Worm (Caenorhabditis elegans) whole organism, L3 larva: ENCODE results near the gene D1025.10.

Experiments used
- ZK546.5 ChIP-seq: sonication (generic microtip); optimal IDR thresholded peaks from 2 replicates; lab custom pipeline; 2017; ENCODE audit warnings: missing biosample characterization, missing genetic modification characterization
- elt-3 ChIP-seq, 3 experiments: fragments of 150-350 bp in 1 of 3; sonication (generic microtip) in 2 of 3; optimal IDR thresholded peaks; 2 replicates in 2 of 3; 4 replicates in 1 of 3; lab custom pipeline; 2014 to 2017; ENCODE audit warnings: missing biosample characterization in 3 of 3, missing genetic modification characterization in 3 of 3
- nhr-11 ChIP-seq: fragments of 150-350 bp; optimal IDR thresholded peaks from 2 replicates; lab custom pipeline; 2014; ENCODE audit warnings: missing biosample characterization, missing genetic modification characterization
- nhr-28 ChIP-seq: fragments of 150-350 bp; optimal IDR thresholded peaks from 2 replicates; lab custom pipeline; 2014; ENCODE audit warnings: missing biosample characterization, missing genetic modification characterization
- nhr-76 ChIP-seq: fragments of 150-350 bp; sonication (generic microtip); optimal IDR thresholded peaks from 5 replicates; lab custom pipeline; 2014; ENCODE audit warnings: missing biosample characterization, missing genetic modification characterization
- skn-1 ChIP-seq: fragments of 150-350 bp; optimal IDR thresholded peaks from 2 replicates; lab custom pipeline; 2014; ENCODE audit warnings: missing biosample characterization, missing genetic modification characterization
- snpc-4 ChIP-seq: fragments of 150-350 bp; optimal IDR thresholded peaks from 2 replicates; lab custom pipeline; 2014; ENCODE audit warnings: missing biosample characterization, missing genetic modification characterization
- unc-39 ChIP-seq: sonication (generic microtip); optimal IDR thresholded peaks from 4 replicates; lab custom pipeline; 2017; ENCODE audit warnings: missing biosample characterization, missing genetic modification characterization
- ztf-11 ChIP-seq: fragments of 150-350 bp; optimal IDR thresholded peaks from 2 replicates; lab custom pipeline; 2014; ENCODE audit warnings: missing biosample characterization, missing genetic modification characterization
- ztf-4 ChIP-seq: fragments of 150-350 bp; optimal IDR thresholded peaks from 2 replicates; lab custom pipeline; 2014; ENCODE audit warnings: missing biosample characterization, missing genetic modification characterization

- no peak for TF ChIP-seq snpc-4
- no peak for TF ChIP-seq ztf-11
- TF ChIP-seq ZK546.5 (tag; lab: Kevin White, UChicago): no peak
- TF ChIP-seq skn-1 (tag; lab: Kevin White, UChicago): no peak
- TF ChIP-seq elt-3 (tag; optimal IDR thresholded peaks at IDR 0.05; lab: Kevin White, UChicago): no peak
- TF ChIP-seq nhr-76 (tag; lab: Kevin White, UChicago): no peak
- TF ChIP-seq nhr-28: no peak
- no peak for TF ChIP-seq unc-39 (tag; lab: Kevin White, UChicago)
- no peak for TF ChIP-seq ztf-4 (tag; lab: Kevin White, UChicago)
- TF ChIP-seq nhr-11: no peak
Measured at ce11 chrX:14563818-14564217, 47.2 kb downstream of the D1025.10 start.
